Fruit fly (Drosophila melanogaster) whole organism, embryonic: ENCODE measurements around the gene CG9706.
A peak's percentile ranks its signal among the peaks of the same experiment; 100 is the strongest.

ENCODE experiments used
- BEAF-32 ChIP-seq: fragments of 200-800 bp; sonication (Bioruptor generic); optimal IDR thresholded peaks from 3 replicates; lab custom pipeline; 2017; ENCODE audit warnings: missing biosample characterization, missing genetic modification characterization, mild to moderate bottlenecking, moderate library complexity, missing genetic modification reagents
- Blimp-1 ChIP-seq: fragments of 200-800 bp; sonication (Bioruptor generic); optimal IDR thresholded peaks from 3 replicates; lab custom pipeline; 2018; ENCODE audit warnings: missing biosample characterization, missing genetic modification characterization, mild to moderate bottlenecking, moderate library complexity, missing genetic modification reagents
- CG10209 ChIP-seq: fragments of 200-800 bp; sonication (Bioruptor generic); optimal IDR thresholded peaks from 3 replicates; lab custom pipeline; 2017; ENCODE audit warnings: missing biosample characterization, mild to moderate bottlenecking, missing genetic modification characterization, missing genetic modification reagents
- CG12104 ChIP-seq: fragments of 200-800 bp; sonication (Bioruptor generic); optimal IDR thresholded peaks from 3 replicates; lab custom pipeline; 2016; ENCODE audit warnings: missing biosample characterization, missing genetic modification characterization
- CG12744 ChIP-seq: fragments of 200-800 bp; sonication (Bioruptor generic); optimal IDR thresholded peaks from 2 replicates; lab custom pipeline; 2016; ENCODE audit warnings: missing biosample characterization, missing genetic modification characterization
- CG14050 ChIP-seq: fragments of 200-800 bp; sonication (Bioruptor generic); IDR thresholded peaks from 3 replicates; pipeline ENCODE4 v1.3.6; 2022; ENCODE audit warnings: missing biosample characterization, missing genetic modification characterization
- CG1603 ChIP-seq: fragments of 200-800 bp; sonication (Bioruptor generic); optimal IDR thresholded peaks from 2 replicates; lab custom pipeline; 2019; ENCODE audit warnings: missing biosample characterization, mild to moderate bottlenecking, missing genetic modification characterization, moderate library complexity
- CG17186 ChIP-seq: fragments of 200-800 bp; sonication (Bioruptor generic); optimal IDR thresholded peaks from 3 replicates; lab custom pipeline; 2017; ENCODE audit warnings: missing biosample characterization, missing genetic modification reagents, missing genetic modification characterization
- CG2712 ChIP-seq: fragments of 200-800 bp; optimal IDR thresholded peaks from 3 replicates; lab custom pipeline; 2019; ENCODE audit warnings: missing biosample characterization, mild to moderate bottlenecking, missing genetic modification characterization, moderate library complexity
- CG6254 ChIP-seq: fragments of 200-800 bp; sonication (Bioruptor generic); optimal IDR thresholded peaks from 3 replicates; lab custom pipeline; 2017; ENCODE audit warnings: mild to moderate bottlenecking, missing biosample characterization, missing genetic modification reagents, missing genetic modification characterization
- CG6689 ChIP-seq: fragments of 200-800 bp; sonication (Bioruptor generic); IDR thresholded peaks from 2 replicates; pipeline ENCODE4 v1.3.6; 2022; ENCODE audit warnings: missing biosample characterization, missing genetic modification characterization
- CG6765 ChIP-seq: fragments of 200-800 bp; sonication (Bioruptor generic); optimal IDR thresholded peaks from 3 replicates; lab custom pipeline; 2017; ENCODE audit warnings: missing biosample characterization, mild to moderate bottlenecking, missing genetic modification characterization
- CG6813 ChIP-seq: fragments of 200-800 bp; sonication (Bioruptor generic); optimal IDR thresholded peaks from 2 replicates; lab custom pipeline; 2017; ENCODE audit warnings: missing biosample characterization, missing genetic modification characterization, mild to moderate bottlenecking, moderate library complexity, missing genetic modification reagents
- CG7357 ChIP-seq: fragments of 200-800 bp; sonication (Bioruptor generic); IDR thresholded peaks from 3 replicates; pipeline ENCODE4 v1.3.6; 2022; ENCODE audit warnings: missing biosample characterization, missing genetic modification characterization
- Deaf1 ChIP-seq: fragments of 200-800 bp; optimal IDR thresholded peaks from 3 replicates; lab custom pipeline; 2019; ENCODE audit warnings: missing biosample characterization, mild to moderate bottlenecking, missing genetic modification characterization, moderate library complexity
- Drgx ChIP-seq: fragments of 200-800 bp; sonication (Bioruptor generic); IDR thresholded peaks from 2 replicates; pipeline ENCODE4 v1.3.6; 2022; ENCODE audit warnings: missing biosample characterization, missing genetic modification characterization
- Kr ChIP-seq: fragments of 200-800 bp; sonication (Bioruptor generic); optimal IDR thresholded peaks from 2 replicates; lab custom pipeline; 2017; ENCODE audit warnings: missing biosample characterization, mild to moderate bottlenecking, missing genetic modification characterization
- Med ChIP-seq: fragments of 200-800 bp; sonication (Bioruptor generic); peaks from one replicate; lab custom pipeline; 2016; ENCODE audit warnings: missing biosample characterization, missing genetic modification characterization, mild to moderate bottlenecking, inconsistent platforms, moderate library complexity
- NFAT ChIP-seq: fragments of 200-800 bp; sonication (Bioruptor generic); IDR thresholded peaks from 2 replicates; pipeline ENCODE4 v1.3.6; 2022; ENCODE audit warnings: missing biosample characterization, missing genetic modification characterization
- Sin3A ChIP-seq: fragments of >200 bp; optimal IDR thresholded peaks from 2 replicates; lab custom pipeline; 2018
- Xrp1 ChIP-seq: fragments of 200-800 bp; sonication (Bioruptor generic); IDR thresholded peaks from 2 replicates; pipeline ENCODE4 v1.3.6; 2022; ENCODE audit warnings: missing biosample characterization, missing genetic modification characterization
- bowl ChIP-seq: fragments of 200-800 bp; sonication (Bioruptor generic); IDR thresholded peaks from 2 replicates; pipeline ENCODE4 v1.3.6; 2022; ENCODE audit warnings: missing biosample characterization, missing genetic modification characterization
- bsh ChIP-seq, 2 experiments: fragments of 200-800 bp; sonication (Bioruptor generic); optimal IDR thresholded peaks; 2 replicates each; lab custom pipeline; 2017 to 2018; ENCODE audit warnings: mild to moderate bottlenecking in 2 of 2, missing biosample characterization in 2 of 2, missing genetic modification characterization in 2 of 2, moderate library complexity in 1 of 2
- chinmo ChIP-seq: fragments of 200-800 bp; sonication (Bioruptor generic); IDR thresholded peaks from 4 replicates; pipeline ENCODE4 v1.3.6; 2022; ENCODE audit warnings: missing biosample characterization, missing genetic modification characterization; ENCODE audit not compliant: partially characterized antibody
- chn ChIP-seq: fragments of 200-800 bp; sonication (Bioruptor generic); optimal IDR thresholded peaks from 2 replicates; lab custom pipeline; 2016; ENCODE audit warnings: missing biosample characterization, missing genetic modification characterization
- corto ChIP-seq: fragments of 200-800 bp; sonication (Bioruptor generic); optimal IDR thresholded peaks from 2 replicates; lab custom pipeline; 2016; ENCODE audit warnings: missing biosample characterization, mild to moderate bottlenecking, missing genetic modification characterization, moderate library complexity
- dmrt11E ChIP-seq: fragments of 200-800 bp; sonication (Bioruptor generic); optimal IDR thresholded peaks from 3 replicates; lab custom pipeline; 2018; ENCODE audit warnings: missing biosample characterization, mild to moderate bottlenecking, missing genetic modification characterization, moderate library complexity
- ems ChIP-seq: fragments of 200-800 bp; sonication (Bioruptor generic); optimal IDR thresholded peaks from 3 replicates; lab custom pipeline; 2016; ENCODE audit warnings: missing biosample characterization, missing genetic modification characterization
- esg ChIP-seq: fragments of 200-800 bp; sonication (Bioruptor generic); conservative IDR thresholded peaks from 2 replicates; pipeline ENCODE4 v1.3.6; 2022; ENCODE audit warnings: missing biosample characterization, missing genetic modification characterization
- lbe ChIP-seq: fragments of 200-800 bp; sonication (Bioruptor generic); optimal IDR thresholded peaks from 2 replicates; lab custom pipeline; 2016; ENCODE audit warnings: missing biosample characterization, mild to moderate bottlenecking, missing genetic modification characterization
- lmd ChIP-seq: fragments of 200-800 bp; sonication (Bioruptor generic); IDR thresholded peaks from 2 replicates; pipeline ENCODE4 v1.3.6; 2022; ENCODE audit warnings: missing biosample characterization, missing genetic modification characterization
- maf-S ChIP-seq: fragments of 200-800 bp; sonication (Bioruptor generic); optimal IDR thresholded peaks from 2 replicates; lab custom pipeline; 2016; ENCODE audit warnings: missing biosample characterization, missing genetic modification characterization
- nom ChIP-seq: fragments of 200-800 bp; sonication (Bioruptor generic); optimal IDR thresholded peaks from 2 replicates; lab custom pipeline; 2017; ENCODE audit warnings: missing biosample characterization, missing genetic modification characterization, mild to moderate bottlenecking, moderate library complexity, missing genetic modification reagents
- pan ChIP-seq, 4 experiments: fragments of >200 bp in 3 of 4; fragments of 200-800 bp in 1 of 4; sonication (Bioruptor generic) in 1 of 4; optimal IDR thresholded peaks in 3 of 4; IDR thresholded peaks in 1 of 4; 2 replicates each; pipeline versions ENCODE4 v1.3.6 to Lab custom; 2017 to 2022; ENCODE audit warnings: missing biosample characterization in 2 of 4, missing genetic modification characterization in 2 of 4, mixed read lengths in 1 of 4
- pfk ChIP-seq: fragments of 200-800 bp; sonication (Bioruptor generic); optimal IDR thresholded peaks from 2 replicates; lab custom pipeline; 2018; ENCODE audit warnings: missing biosample characterization, mild to moderate bottlenecking, missing genetic modification characterization, moderate library complexity
- row ChIP-seq: fragments of 200-800 bp; sonication (Bioruptor generic); IDR thresholded peaks from 3 replicates; pipeline ENCODE4 v1.3.6; 2022; ENCODE audit warnings: missing biosample characterization, missing genetic modification characterization
- sens ChIP-seq: fragments of 200-800 bp; sonication (Bioruptor generic); peaks from one replicate; lab custom pipeline; 2016; ENCODE audit warnings: missing biosample characterization, missing genetic modification characterization
- sug ChIP-seq: fragments of 200-800 bp; optimal IDR thresholded peaks from 2 replicates; lab custom pipeline; 2019; ENCODE audit warnings: missing biosample characterization, mild to moderate bottlenecking, missing genetic modification characterization, moderate library complexity
- tgo ChIP-seq: fragments of 200-800 bp; sonication (Bioruptor generic); IDR thresholded peaks from 3 replicates; pipeline ENCODE4 v1.3.6; 2022; ENCODE audit warnings: missing biosample characterization, missing genetic modification characterization
- unc-4 ChIP-seq: fragments of 200-800 bp; sonication (Bioruptor generic); IDR thresholded peaks from 2 replicates; pipeline ENCODE4 v1.3.6; 2022; ENCODE audit warnings: missing biosample characterization, missing genetic modification characterization; ENCODE audit not compliant: partially characterized antibody
- vvl ChIP-seq: fragments of 200-800 bp; sonication (Bioruptor generic); IDR thresholded peaks from 2 replicates; pipeline ENCODE4 v1.3.6; 2022; ENCODE audit warnings: missing biosample characterization, missing genetic modification characterization

Gene CG9706

dm6 chr3L:16813984-16814383, 31.2 kb downstream of the CG9706 start:
- TF ChIP-seq CG12104 (GFP tag; lab: Kevin White, UChicago) (no peak), Deaf1 (tag; lab: Kevin White, UChicago) (peak; percentile 12), chinmo (GFP tag; lab: Robert Waterston, UW) (peak; percentile 77; the same call in 2 of the 4 replicates), NFAT (GFP tag; lab: Robert Waterston, UW) (0 out of 2 replicates have a peak, but pooled peaks have one; percentile 27), CG7357 (GFP tag; lab: Robert Waterston, UW) (no peak), ems (GFP tag; lab: Kevin White, UChicago) (no peak), vvl (GFP tag; lab: Robert Waterston, UW) (peak; percentile 70)
- TF ChIP-seq, all 482 proteins: peak for 4

DNA sequence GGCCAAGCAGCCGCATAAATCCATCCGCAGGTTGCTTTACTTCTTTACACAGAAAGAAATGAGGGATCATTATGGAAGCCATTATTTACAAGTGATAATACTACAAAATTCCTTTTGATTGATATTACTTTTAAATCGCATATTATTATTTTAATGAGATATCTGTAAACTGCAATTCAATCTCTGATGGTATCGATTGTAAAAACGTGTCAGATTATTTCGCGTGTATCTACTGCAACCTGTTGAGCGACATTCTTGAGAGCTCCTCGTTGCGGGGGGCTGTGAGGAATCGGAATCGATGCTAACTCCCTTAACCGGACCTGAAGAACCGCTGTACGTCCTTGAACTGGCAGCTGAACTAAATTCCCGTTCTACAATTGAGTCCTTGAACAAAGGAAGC, 35.3 kb downstream of the CG9706 start:
- TF ChIP-seq nom (GFP tag; lab: Kevin White, UChicago) = peak; percentile 93
- TF ChIP-seq Med (GFP tag; lab: Kevin White, UChicago) = peak; percentile 38
- no peak for TF ChIP-seq CG6254 (GFP tag; lab: Kevin White, UChicago)
- no peak for TF ChIP-seq CG6765
- TF ChIP-seq Drgx (GFP tag; lab: Robert Waterston, UW) = peak; percentile 63
- TF ChIP-seq sens = peak; percentile 55
- TF ChIP-seq CG2712 (tag; lab: Kevin White, UChicago) = peak; percentile 9
- TF ChIP-seq pan (optimal IDR thresholded peaks at IDR 0.05; lab: Kevin White, UChicago) = no peak
- TF ChIP-seq pan (GFP tag; optimal IDR thresholded peaks at IDR 0.05 in 1 of 2, IDR thresholded peaks at IDR 0.05 in 1 of 2) = no peak
- TF ChIP-seq Kr (GFP tag; lab: Kevin White, UChicago) = no peak
- TF ChIP-seq esg (GFP tag; lab: Robert Waterston, UW) = no peak
- no peak for TF ChIP-seq lmd (GFP tag; lab: Robert Waterston, UW)
- TF ChIP-seq CG12744 = no peak
- TF ChIP-seq maf-S (GFP tag; lab: Kevin White, UChicago) = no peak
- TF ChIP-seq row = no peak
- TF ChIP-seq lbe = peak; percentile 86
- TF ChIP-seq CG14050 = no peak
- TF ChIP-seq Sin3A = no peak
- TF ChIP-seq CG17186 (GFP tag; lab: Kevin White, UChicago) = no peak
- TF ChIP-seq CG10209 (GFP tag; lab: Kevin White, UChicago) = no peak
- TF ChIP-seq tgo = no peak
- peak; percentile 24; the same call in 1 of the 2 replicates for TF ChIP-seq Xrp1 (GFP tag; lab: Robert Waterston, UW)
- TF ChIP-seq CG6813 = no peak
- TF ChIP-seq CG6689 (GFP tag; lab: Robert Waterston, UW) = 0 out of 2 replicates have a peak, but pooled peaks have one; percentile 21
- no peak for TF ChIP-seq chn (GFP tag; lab: Kevin White, UChicago)
- peak; percentile 14 for TF ChIP-seq Blimp-1
- TF ChIP-seq CG1603 (tag; lab: Kevin White, UChicago) = no peak
- no peak for TF ChIP-seq pfk (GFP tag; lab: Kevin White, UChicago)
- TF ChIP-seq bsh (GFP tag; optimal IDR thresholded peaks at IDR 0.05; lab: Kevin White, UChicago) = peak; percentile 34 to 82
- no peak for TF ChIP-seq unc-4
- peak; percentile 58 for TF ChIP-seq corto (GFP tag; lab: Kevin White, UChicago)
- TF ChIP-seq sug (tag; lab: Kevin White, UChicago) = no peak
- TF ChIP-seq bowl = no peak
- TF ChIP-seq BEAF-32 (GFP tag; lab: Kevin White, UChicago) = no peak
- peak; percentile 22 for TF ChIP-seq dmrt11E
